Worm (Caenorhabditis elegans) whole organism, young adult: ENCODE data around the gene cal-8.

Experiments used
- B0019.2 ChIP-seq: fragments of 200-800 bp; sonication (Bioruptor generic); conservative IDR thresholded peaks from 2 replicates; pipeline ENCODE4 v1.3.6; 2022; ENCODE audit warnings: missing genetic modification reagents, missing genetic modification characterization, missing compliant biosample characterization
- F23B12.7 ChIP-seq: sonication (generic microtip); optimal IDR thresholded peaks from 2 replicates; lab custom pipeline; 2017; ENCODE audit warnings: missing genetic modification characterization, mild to moderate bottlenecking, missing compliant biosample characterization, antibody characterized with exemption, moderate library complexity; ENCODE audit not compliant: insufficient read depth
- F52B5.7 ChIP-seq: sonication (generic microtip); optimal IDR thresholded peaks from 2 replicates; lab custom pipeline; 2016; ENCODE audit warnings: mild to moderate bottlenecking, missing genetic modification characterization, missing compliant biosample characterization
- F55B11.4 ChIP-seq: sonication (generic microtip); optimal IDR thresholded peaks from 2 replicates; lab custom pipeline; 2016; ENCODE audit warnings: missing compliant biosample characterization, missing genetic modification characterization, borderline replicate concordance; ENCODE audit not compliant: insufficient read depth
- T07F8.4 ChIP-seq: sonication (generic microtip); optimal IDR thresholded peaks from 2 replicates; lab custom pipeline; 2016; ENCODE audit warnings: mild to moderate bottlenecking, missing genetic modification characterization, moderate library complexity, missing compliant biosample characterization
- Y53G8AR.9 ChIP-seq: fragments of 200-800 bp; sonication (Bioruptor generic); conservative IDR thresholded peaks from 2 replicates; pipeline ENCODE4 v1.3.6; 2022; ENCODE audit warnings: missing genetic modification reagents, missing genetic modification characterization, missing compliant biosample characterization
- aptf-2 ChIP-seq: fragments of 200-800 bp; sonication (Bioruptor generic); conservative IDR thresholded peaks from 2 replicates; pipeline ENCODE4 v1.3.6; 2022; ENCODE audit warnings: missing genetic modification reagents, missing genetic modification characterization, missing compliant biosample characterization
- atf-7 ChIP-seq: sonication (generic microtip); optimal IDR thresholded peaks from 2 replicates; lab custom pipeline; 2017; ENCODE audit warnings: mild to moderate bottlenecking, missing genetic modification characterization, missing compliant biosample characterization
- attf-3 ChIP-seq: fragments of 200-800 bp; sonication (Bioruptor generic); conservative IDR thresholded peaks from 2 replicates; pipeline ENCODE4 v1.3.6; 2022; ENCODE audit warnings: missing genetic modification reagents, missing genetic modification characterization, missing compliant biosample characterization
- ceh-58 ChIP-seq: fragments of 200-800 bp; sonication (Bioruptor generic); IDR thresholded peaks from 2 replicates; pipeline ENCODE4 v1.3.6; 2022; ENCODE audit warnings: missing genetic modification characterization, missing compliant biosample characterization
- ceh-79 ChIP-seq: sonication (generic microtip); optimal IDR thresholded peaks from 2 replicates; lab custom pipeline; 2017; ENCODE audit warnings: mild to moderate bottlenecking, missing genetic modification characterization, missing compliant biosample characterization
- chd-7 ChIP-seq: sonication (generic microtip); optimal IDR thresholded peaks from 2 replicates; lab custom pipeline; 2016; ENCODE audit warnings: mild to moderate bottlenecking, missing genetic modification characterization, moderate library complexity, missing compliant biosample characterization
- die-1 ChIP-seq: sonication (generic microtip); optimal IDR thresholded peaks from 2 replicates; lab custom pipeline; 2016; ENCODE audit warnings: missing genotype, mild to moderate bottlenecking, missing genetic modification characterization, missing compliant biosample characterization
- dpff-1 ChIP-seq: sonication (generic microtip); optimal IDR thresholded peaks from 2 replicates; lab custom pipeline; 2017; ENCODE audit warnings: mild to moderate bottlenecking, missing genetic modification characterization, missing compliant biosample characterization
- gei-17 ChIP-seq: fragments of 200-800 bp; sonication (Bioruptor generic); optimal IDR thresholded peaks from 2 replicates; lab custom pipeline; 2018; ENCODE audit warnings: mild to moderate bottlenecking, missing genetic modification characterization, missing compliant biosample characterization
- lsl-1 ChIP-seq: fragments of 200-800 bp; sonication (Bioruptor generic); optimal IDR thresholded peaks from 2 replicates; lab custom pipeline; 2018; ENCODE audit warnings: mild to moderate bottlenecking, missing genetic modification characterization, moderate library complexity, missing compliant biosample characterization
- lsy-27 ChIP-seq: sonication (generic microtip); optimal IDR thresholded peaks from 2 replicates; lab custom pipeline; 2017; ENCODE audit warnings: missing genetic modification characterization, mild to moderate bottlenecking, missing compliant biosample characterization, antibody characterized with exemption, missing genotype, borderline replicate concordance; ENCODE audit not compliant: insufficient read depth
- madf-10 ChIP-seq: sonication (generic microtip); optimal IDR thresholded peaks from 2 replicates; lab custom pipeline; 2016; ENCODE audit warnings: mild to moderate bottlenecking, missing genetic modification characterization, missing compliant biosample characterization
- madf-6 ChIP-seq: fragments of 200-800 bp; sonication (Bioruptor generic); IDR thresholded peaks from 2 replicates; pipeline ENCODE4 v1.3.6; 2022; ENCODE audit warnings: missing genetic modification reagents, missing genetic modification characterization, missing compliant biosample characterization
- madf-8 ChIP-seq: fragments of 200-800 bp; sonication (Bioruptor generic); conservative IDR thresholded peaks from 2 replicates; pipeline ENCODE4 v1.3.6; 2022; ENCODE audit warnings: missing genetic modification reagents, missing genetic modification characterization, missing compliant biosample characterization
- mel-28 ChIP-seq: sonication (generic microtip); optimal IDR thresholded peaks from 2 replicates; lab custom pipeline; 2016; ENCODE audit warnings: borderline replicate concordance, mild to moderate bottlenecking, missing genetic modification characterization, missing compliant biosample characterization
- nhr-120 ChIP-seq: fragments of 200-800 bp; sonication (Bioruptor generic); IDR thresholded peaks from 2 replicates; pipeline ENCODE4 v1.3.6; 2022; ENCODE audit warnings: missing genetic modification characterization, missing compliant biosample characterization
- nhr-179 ChIP-seq: sonication (generic microtip); optimal IDR thresholded peaks from 2 replicates; lab custom pipeline; 2016; ENCODE audit warnings: mild to moderate bottlenecking, missing genetic modification characterization, missing compliant biosample characterization
- nhr-90 ChIP-seq: sonication (generic microtip); optimal IDR thresholded peaks from 2 replicates; lab custom pipeline; 2016; ENCODE audit warnings: missing genotype, mild to moderate bottlenecking, missing genetic modification characterization, missing compliant biosample characterization
- rpc-1 ChIP-seq, 2 experiments: fragments of 150-350 bp in 1 of 2; sonication (generic microtip) in 1 of 2; optimal IDR thresholded peaks; 2 replicates each; lab custom pipeline; 2014 to 2018; ENCODE audit warnings: missing biosample characterization in 1 of 2, missing genetic modification characterization in 1 of 2, missing genetic modification reagents in 1 of 2, missing genotype in 1 of 2
- sdz-38 ChIP-seq: sonication (generic microtip); optimal IDR thresholded peaks from 2 replicates; lab custom pipeline; 2016; ENCODE audit warnings: missing genotype, missing genetic modification characterization, missing compliant biosample characterization
- snpc-1.1 ChIP-seq: sonication (generic microtip); optimal IDR thresholded peaks from 2 replicates; lab custom pipeline; 2017; ENCODE audit warnings: missing genetic modification characterization, mild to moderate bottlenecking, missing compliant biosample characterization, antibody characterized with exemption, moderate library complexity, missing genotype, missing genetic modification reagents; ENCODE audit not compliant: insufficient read depth
- snpc-1.3 ChIP-seq: sonication (generic microtip); optimal IDR thresholded peaks from 2 replicates; lab custom pipeline; 2017; ENCODE audit warnings: missing genetic modification characterization, mild to moderate bottlenecking, missing compliant biosample characterization, antibody characterized with exemption, moderate library complexity, missing genotype, missing genetic modification reagents; ENCODE audit not compliant: insufficient read depth
- snpc-3.4 ChIP-seq: sonication (generic microtip); optimal IDR thresholded peaks from 2 replicates; lab custom pipeline; 2017; ENCODE audit warnings: missing genetic modification characterization, mild to moderate bottlenecking, missing compliant biosample characterization, antibody characterized with exemption, moderate library complexity, missing genotype, missing genetic modification reagents
- tlf-1 ChIP-seq: fragments of 200-800 bp; sonication (Bioruptor generic); optimal IDR thresholded peaks from 2 replicates; lab custom pipeline; 2018; ENCODE audit warnings: mild to moderate bottlenecking, missing genetic modification characterization, missing compliant biosample characterization
- unc-130 ChIP-seq: sonication (generic microtip); optimal IDR thresholded peaks from 2 replicates; lab custom pipeline; 2016; ENCODE audit warnings: missing genetic modification reagents, missing genetic modification characterization, missing compliant biosample characterization
- unc-62 ChIP-seq: fragments of 150-350 bp; optimal IDR thresholded peaks from 2 replicates; lab custom pipeline; 2014; ENCODE audit warnings: missing biosample characterization, missing genetic modification reagents, missing genetic modification characterization
- xnd-1 ChIP-seq: sonication (generic microtip); optimal IDR thresholded peaks from 2 replicates; lab custom pipeline; 2016; ENCODE audit warnings: missing genotype, missing genetic modification reagents, missing genetic modification characterization, missing compliant biosample characterization
- ztf-26 ChIP-seq: sonication (generic microtip); optimal IDR thresholded peaks from 2 replicates; lab custom pipeline; 2017; ENCODE audit warnings: missing genetic modification characterization, missing compliant biosample characterization
- ztf-6 ChIP-seq: fragments of 200-800 bp; sonication (Bioruptor generic); IDR thresholded peaks from 2 replicates; pipeline ENCODE4 v1.3.6; 2022; ENCODE audit warnings: missing genetic modification reagents, missing genetic modification characterization, missing compliant biosample characterization

The cal-8 gene

DNA sequence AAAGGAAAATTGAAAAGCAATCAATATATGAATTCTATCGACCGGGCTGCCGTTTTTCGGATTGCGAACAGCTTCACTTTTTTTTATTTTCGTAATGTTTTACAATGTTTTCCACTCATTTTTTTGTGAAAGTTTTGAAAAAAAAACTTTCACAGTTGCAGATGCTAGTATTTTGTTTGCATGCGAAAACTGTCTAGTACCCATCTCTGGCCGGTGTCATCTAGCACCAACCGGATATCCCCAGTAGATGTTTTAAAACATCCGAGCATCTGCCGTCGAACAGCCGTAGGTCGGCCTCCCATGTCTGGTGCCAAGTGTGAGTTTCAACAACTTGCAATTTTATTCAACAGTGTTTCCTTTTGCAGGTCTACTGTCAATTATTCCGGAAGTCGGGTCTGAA, 39.6 kb upstream of the cal-8 start, which contains the start of gene ZK177.12:
Gene ZK177.12 (plus strand): TSS at position 301 of the 400 bp plus-strand sequence.
- no peak for TF ChIP-seq rpc-1 (optimal IDR thresholded peaks at IDR 0.05; lab: Kevin White, UChicago)
- TF ChIP-seq rpc-1 (tag; optimal IDR thresholded peaks at IDR 0.05; lab: Kevin White, UChicago), result no peak
- no peak for TF ChIP-seq mel-28 (tag; lab: Kevin White, UChicago)
- no peak for TF ChIP-seq gei-17 (GFP tag; lab: Kevin White, UChicago)
- no peak for TF ChIP-seq lsy-27 (tag; lab: Kevin White, UChicago)
- no peak for TF ChIP-seq B0019.2 (GFP tag; lab: Robert Waterston, UW)
- TF ChIP-seq madf-10, result no peak
- no peak for TF ChIP-seq ceh-79
- no peak for TF ChIP-seq ceh-58 (GFP tag; lab: Robert Waterston, UW)
- TF ChIP-seq nhr-90 (tag; lab: Kevin White, UChicago), result no peak
- TF ChIP-seq unc-62 (GFP tag; lab: Kevin White, UChicago), result no peak
- no peak for TF ChIP-seq T07F8.4
- no peak for TF ChIP-seq aptf-2 (GFP tag; lab: Robert Waterston, UW)
- no peak for TF ChIP-seq tlf-1 (GFP tag; lab: Kevin White, UChicago)
- no peak for TF ChIP-seq sdz-38 (tag; lab: Kevin White, UChicago)
- TF ChIP-seq lsl-1 (GFP tag; lab: Kevin White, UChicago), result no peak
- no peak for TF ChIP-seq snpc-1.3
- no peak for TF ChIP-seq die-1 (tag; lab: Kevin White, UChicago)
- TF ChIP-seq nhr-120 (GFP tag; lab: Robert Waterston, UW), result no peak
- TF ChIP-seq snpc-3.4 (tag; lab: Kevin White, UChicago), result no peak
- TF ChIP-seq madf-8, result no peak
- TF ChIP-seq, all 124 proteins: peak for 0

DNA sequence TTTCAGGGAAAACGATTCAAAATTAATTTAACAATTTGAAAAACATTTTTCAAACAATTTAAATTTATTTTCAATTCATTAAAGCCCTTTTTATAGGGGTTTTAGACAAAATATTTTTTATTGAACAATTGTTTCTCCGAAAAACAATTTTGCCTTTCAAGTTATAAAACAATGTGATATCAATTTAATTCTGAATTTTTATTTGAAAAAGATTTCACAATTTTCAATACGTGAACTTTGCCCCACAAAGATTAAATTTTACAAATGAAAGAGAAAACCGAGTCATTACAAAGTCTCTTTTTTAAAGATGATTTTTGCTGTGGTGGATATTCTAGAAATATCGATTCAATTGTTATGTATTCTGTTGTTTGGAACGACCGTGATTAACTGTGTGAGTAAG, 37.1 kb upstream of the cal-8 start, which contains the start of gene ZK177.2:
Gene ZK177.2 (plus strand): TSS at position 301 of the 400 bp plus-strand sequence.
- TF ChIP-seq sdz-38 (tag; lab: Kevin White, UChicago), result no peak
- no peak for TF ChIP-seq madf-6 (GFP tag; lab: Robert Waterston, UW)
- TF ChIP-seq snpc-1.1, result no peak
- no peak for TF ChIP-seq dpff-1 (tag; lab: Kevin White, UChicago)
- no peak for TF ChIP-seq F23B12.7 (tag; lab: Kevin White, UChicago)
- TF ChIP-seq atf-7, result no peak
- TF ChIP-seq rpc-1 (optimal IDR thresholded peaks at IDR 0.05; lab: Kevin White, UChicago), result no peak
- no peak for TF ChIP-seq rpc-1 (tag; optimal IDR thresholded peaks at IDR 0.05; lab: Kevin White, UChicago)
- no peak for TF ChIP-seq unc-130 (GFP tag; lab: Kevin White, UChicago)
- TF ChIP-seq F52B5.7, result no peak
- TF ChIP-seq ztf-26, result no peak
- TF ChIP-seq Y53G8AR.9 (GFP tag; lab: Robert Waterston, UW), result no peak

ce11 chrII:5518055-5518454, 36.2 kb upstream of the cal-8 start:
- TF ChIP-seq attf-3 (GFP tag; lab: Robert Waterston, UW), result no peak
- TF ChIP-seq xnd-1 (tag; lab: Kevin White, UChicago), result no peak
- TF ChIP-seq ceh-58 (GFP tag; lab: Robert Waterston, UW), result no peak
- no peak for TF ChIP-seq F55B11.4 (tag; lab: Kevin White, UChicago)
- no peak for TF ChIP-seq lsl-1 (GFP tag; lab: Kevin White, UChicago)
- TF ChIP-seq chd-7 (tag; lab: Kevin White, UChicago), result no peak
- no peak for TF ChIP-seq nhr-179
- TF ChIP-seq ztf-6, result no peak
- TF ChIP-seq, all 124 proteins: peak for 0
